Worm (Caenorhabditis elegans) whole organism, young adult: Measurements from ENCODE around the gene gip-1.

Experiments used
- B0035.1 ChIP-seq: sonication (generic microtip); optimal IDR thresholded peaks from 2 replicates; lab custom pipeline; 2016; ENCODE audit warnings: missing genetic modification characterization, mild to moderate bottlenecking, missing compliant biosample characterization, missing genotype, missing genetic modification reagents
- F23B12.7 ChIP-seq: sonication (generic microtip); optimal IDR thresholded peaks from 2 replicates; lab custom pipeline; 2017; ENCODE audit warnings: missing genetic modification characterization, mild to moderate bottlenecking, missing compliant biosample characterization, antibody characterized with exemption, moderate library complexity; ENCODE audit not compliant: insufficient read depth
- F55B11.4 ChIP-seq: sonication (generic microtip); optimal IDR thresholded peaks from 2 replicates; lab custom pipeline; 2016; ENCODE audit warnings: missing compliant biosample characterization, missing genetic modification characterization, borderline replicate concordance; ENCODE audit not compliant: insufficient read depth
- T07F8.4 ChIP-seq: sonication (generic microtip); optimal IDR thresholded peaks from 2 replicates; lab custom pipeline; 2016; ENCODE audit warnings: mild to moderate bottlenecking, missing genetic modification characterization, moderate library complexity, missing compliant biosample characterization
- T26A5.8 ChIP-seq: sonication (generic microtip); optimal IDR thresholded peaks from 2 replicates; lab custom pipeline; 2016; ENCODE audit warnings: missing genetic modification characterization, missing compliant biosample characterization
- Y53G8AR.9 ChIP-seq: fragments of 200-800 bp; sonication (Bioruptor generic); conservative IDR thresholded peaks from 2 replicates; pipeline ENCODE4 v1.3.6; 2022; ENCODE audit warnings: missing genetic modification reagents, missing genetic modification characterization, missing compliant biosample characterization
- Y56A3A.18 ChIP-seq: fragments of 200-800 bp; sonication (Bioruptor generic); IDR thresholded peaks from 2 replicates; pipeline ENCODE4 v1.3.6; 2022; ENCODE audit warnings: missing genetic modification reagents, missing genetic modification characterization, missing compliant biosample characterization
- Y67H2A.10 ChIP-seq: fragments of 200-800 bp; sonication (Bioruptor generic); conservative IDR thresholded peaks from 2 replicates; pipeline ENCODE4 v1.3.6; 2022; ENCODE audit warnings: missing genetic modification reagents, missing genetic modification characterization, missing compliant biosample characterization
- ZK185.1 ChIP-seq: sonication (generic microtip); optimal IDR thresholded peaks from 2 replicates; lab custom pipeline; 2016; ENCODE audit warnings: mild to moderate bottlenecking, missing genetic modification characterization, missing compliant biosample characterization; ENCODE audit not compliant: poor library complexity, severe bottlenecking
- aptf-2 ChIP-seq: fragments of 200-800 bp; sonication (Bioruptor generic); conservative IDR thresholded peaks from 2 replicates; pipeline ENCODE4 v1.3.6; 2022; ENCODE audit warnings: missing genetic modification reagents, missing genetic modification characterization, missing compliant biosample characterization
- atf-7 ChIP-seq: sonication (generic microtip); optimal IDR thresholded peaks from 2 replicates; lab custom pipeline; 2017; ENCODE audit warnings: mild to moderate bottlenecking, missing genetic modification characterization, missing compliant biosample characterization
- bed-1 ChIP-seq: fragments of 200-800 bp; sonication (Bioruptor generic); IDR thresholded peaks from 2 replicates; pipeline ENCODE4 v1.3.6; 2022; ENCODE audit warnings: missing genetic modification reagents, missing genetic modification characterization, missing compliant biosample characterization
- cebp-2 ChIP-seq: fragments of 200-800 bp; sonication (Bioruptor generic); IDR thresholded peaks from 2 replicates; pipeline ENCODE4 v1.3.6; 2022; ENCODE audit warnings: missing genetic modification characterization, missing compliant biosample characterization
- ceh-79 ChIP-seq: sonication (generic microtip); optimal IDR thresholded peaks from 2 replicates; lab custom pipeline; 2017; ENCODE audit warnings: mild to moderate bottlenecking, missing genetic modification characterization, missing compliant biosample characterization
- die-1 ChIP-seq: sonication (generic microtip); optimal IDR thresholded peaks from 2 replicates; lab custom pipeline; 2016; ENCODE audit warnings: missing genotype, mild to moderate bottlenecking, missing genetic modification characterization, missing compliant biosample characterization
- dpl-1 ChIP-seq: fragments of 150-350 bp; optimal IDR thresholded peaks from 2 replicates; lab custom pipeline; 2014; ENCODE audit warnings: missing biosample characterization, missing genetic modification reagents, missing genetic modification characterization
- egl-18 ChIP-seq: fragments of 200-800 bp; sonication (Bioruptor generic); IDR thresholded peaks from 2 replicates; pipeline ENCODE4 v1.3.6; 2022; ENCODE audit warnings: missing genetic modification reagents, missing genetic modification characterization, missing compliant biosample characterization
- fkh-3 ChIP-seq: sonication (generic microtip); optimal IDR thresholded peaks from 2 replicates; lab custom pipeline; 2016; ENCODE audit warnings: mild to moderate bottlenecking, missing genetic modification characterization, missing compliant biosample characterization
- gei-17 ChIP-seq: fragments of 200-800 bp; sonication (Bioruptor generic); optimal IDR thresholded peaks from 2 replicates; lab custom pipeline; 2018; ENCODE audit warnings: mild to moderate bottlenecking, missing genetic modification characterization, missing compliant biosample characterization
- hmg-1.2 ChIP-seq: fragments of 200-800 bp; sonication (Bioruptor generic); IDR thresholded peaks from 2 replicates; pipeline ENCODE4 v1.3.6; 2022; ENCODE audit warnings: missing genetic modification reagents, missing genetic modification characterization, missing compliant biosample characterization
- hrde-1 ChIP-seq: sonication (generic microtip); optimal IDR thresholded peaks from 2 replicates; lab custom pipeline; 2016; ENCODE audit warnings: missing genetic modification characterization, mild to moderate bottlenecking, missing compliant biosample characterization, moderate library complexity, missing genotype, missing genetic modification reagents, borderline replicate concordance
- hsf-1 ChIP-seq: fragments of 200-800 bp; sonication (Bioruptor generic); IDR thresholded peaks from 2 replicates; pipeline ENCODE4 v1.3.6; 2022; ENCODE audit warnings: missing genetic modification reagents, missing genetic modification characterization, missing compliant biosample characterization
- lin-35 ChIP-seq, 3 experiments: fragments of 150-350 bp in 2 of 3; sonication (generic microtip) in 1 of 3; optimal IDR thresholded peaks; 2 replicates each; lab custom pipeline; 2014 to 2018; ENCODE audit warnings: missing biosample characterization in 3 of 3, missing genetic modification characterization in 3 of 3, missing genetic modification reagents in 3 of 3
- lin-54 ChIP-seq: fragments of 200-800 bp; sonication (Bioruptor generic); optimal IDR thresholded peaks from 2 replicates; lab custom pipeline; 2018; ENCODE audit warnings: mild to moderate bottlenecking, missing genetic modification characterization, missing compliant biosample characterization
- lsl-1 ChIP-seq: fragments of 200-800 bp; sonication (Bioruptor generic); optimal IDR thresholded peaks from 2 replicates; lab custom pipeline; 2018; ENCODE audit warnings: mild to moderate bottlenecking, missing genetic modification characterization, moderate library complexity, missing compliant biosample characterization
- lsy-27 ChIP-seq: sonication (generic microtip); optimal IDR thresholded peaks from 2 replicates; lab custom pipeline; 2017; ENCODE audit warnings: missing genetic modification characterization, mild to moderate bottlenecking, missing compliant biosample characterization, antibody characterized with exemption, missing genotype, borderline replicate concordance; ENCODE audit not compliant: insufficient read depth
- madf-3 ChIP-seq: fragments of 200-800 bp; sonication (Bioruptor generic); IDR thresholded peaks from 2 replicates; pipeline ENCODE4 v1.3.6; 2022; ENCODE audit warnings: missing genetic modification reagents, missing genetic modification characterization, missing compliant biosample characterization
- nfya-2 ChIP-seq: fragments of 200-800 bp; sonication (Bioruptor generic); IDR thresholded peaks from 2 replicates; pipeline ENCODE4 v1.3.6; 2022; ENCODE audit warnings: missing genetic modification reagents, missing genetic modification characterization, missing compliant biosample characterization
- nhr-27 ChIP-seq: fragments of 200-800 bp; sonication (Bioruptor generic); optimal IDR thresholded peaks from 2 replicates; lab custom pipeline; 2018; ENCODE audit warnings: mild to moderate bottlenecking, missing genetic modification characterization, moderate library complexity, missing compliant biosample characterization
- rec-8 ChIP-seq, 2 experiments: sonication (generic microtip); optimal IDR thresholded peaks; 2 replicates each; lab custom pipeline; 2016; ENCODE audit warnings: mild to moderate bottlenecking in 2 of 2, missing genetic modification characterization in 2 of 2, missing genetic modification reagents in 2 of 2, missing genotype in 2 of 2, missing biosample characterization in 1 of 2, missing compliant biosample characterization in 1 of 2, moderate library complexity in 1 of 2
- sdz-38 ChIP-seq: sonication (generic microtip); optimal IDR thresholded peaks from 2 replicates; lab custom pipeline; 2016; ENCODE audit warnings: missing genotype, missing genetic modification characterization, missing compliant biosample characterization
- sea-2 ChIP-seq: fragments of 200-800 bp; sonication (Bioruptor generic); IDR thresholded peaks from 2 replicates; pipeline ENCODE4 v1.3.6; 2022; ENCODE audit warnings: missing genetic modification characterization, missing compliant biosample characterization
- snpc-1.3 ChIP-seq: sonication (generic microtip); optimal IDR thresholded peaks from 2 replicates; lab custom pipeline; 2017; ENCODE audit warnings: missing genetic modification characterization, mild to moderate bottlenecking, missing compliant biosample characterization, antibody characterized with exemption, moderate library complexity, missing genotype, missing genetic modification reagents; ENCODE audit not compliant: insufficient read depth
- sptf-2 ChIP-seq: fragments of 200-800 bp; sonication (Bioruptor generic); optimal IDR thresholded peaks from 2 replicates; lab custom pipeline; 2018; ENCODE audit warnings: mild to moderate bottlenecking, missing genetic modification characterization, missing compliant biosample characterization
- tlf-1 ChIP-seq: fragments of 200-800 bp; sonication (Bioruptor generic); optimal IDR thresholded peaks from 2 replicates; lab custom pipeline; 2018; ENCODE audit warnings: mild to moderate bottlenecking, missing genetic modification characterization, missing compliant biosample characterization
- ztf-18 ChIP-seq: sonication (generic microtip); optimal IDR thresholded peaks from 2 replicates; lab custom pipeline; 2016; ENCODE audit warnings: missing genotype, mild to moderate bottlenecking, missing genetic modification characterization, missing compliant biosample characterization

gip-1 gene

DNA sequence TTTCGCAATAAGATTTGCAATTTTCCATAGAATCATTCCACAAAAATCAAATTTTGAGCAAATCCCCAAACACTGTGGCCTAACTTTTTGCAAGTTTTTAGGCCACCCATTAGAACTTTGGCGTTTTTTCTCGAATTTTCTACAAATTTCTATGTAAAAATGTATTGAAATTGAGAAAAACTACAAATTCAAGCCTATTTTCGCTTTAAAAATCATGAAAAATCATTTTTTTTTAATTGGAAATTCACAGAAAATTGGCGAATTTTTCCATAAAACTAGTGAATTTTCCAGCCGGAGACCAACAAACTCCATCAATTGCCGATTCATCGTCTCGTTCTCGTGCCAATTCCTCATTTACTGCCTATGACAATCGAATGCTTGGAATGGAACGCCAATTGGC, 2.6 kb downstream of the gip-1 start:
- TF ChIP-seq Y67H2A.10 (GFP tag; lab: Robert Waterston, UW) (no peak), tlf-1 (no peak), T26A5.8 (tag; lab: Kevin White, UChicago) (no peak), gei-17 (GFP tag; lab: Kevin White, UChicago) (no peak), F55B11.4 (tag; lab: Kevin White, UChicago) (no peak), ZK185.1 (tag; lab: Kevin White, UChicago) (no peak), B0035.1 (tag; lab: Kevin White, UChicago) (no peak), sptf-2 (GFP tag; lab: Kevin White, UChicago) (no peak)
- TF ChIP-seq, all 124 proteins: peak for 0

DNA sequence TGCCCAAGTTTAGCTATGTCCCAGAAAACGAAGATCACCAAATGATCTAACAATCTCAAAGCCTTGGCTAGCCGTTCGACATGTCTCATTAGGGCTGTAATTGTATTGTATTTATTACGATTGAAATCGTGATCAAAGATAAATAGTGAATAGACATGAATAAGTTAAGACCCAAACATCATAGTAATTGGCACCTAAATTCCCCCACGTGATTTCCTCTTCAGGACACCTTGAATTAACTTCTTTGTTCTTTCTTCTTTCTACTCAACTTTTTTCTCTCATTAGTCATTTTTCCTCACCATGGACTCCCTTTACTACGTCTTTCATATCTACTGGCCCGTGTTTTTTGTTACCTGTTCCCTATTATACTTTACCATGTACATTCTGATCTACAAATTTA, 15.3 kb downstream of the gip-1 start, which contains the start of gene srd-69:
Gene srd-69 (plus strand): TSS at position 301 of the 400 bp plus-strand sequence.
- no peak for TF ChIP-seq lin-35 (GFP tag; optimal IDR thresholded peaks at IDR 0.05; lab: Kevin White, UChicago)

DNA sequence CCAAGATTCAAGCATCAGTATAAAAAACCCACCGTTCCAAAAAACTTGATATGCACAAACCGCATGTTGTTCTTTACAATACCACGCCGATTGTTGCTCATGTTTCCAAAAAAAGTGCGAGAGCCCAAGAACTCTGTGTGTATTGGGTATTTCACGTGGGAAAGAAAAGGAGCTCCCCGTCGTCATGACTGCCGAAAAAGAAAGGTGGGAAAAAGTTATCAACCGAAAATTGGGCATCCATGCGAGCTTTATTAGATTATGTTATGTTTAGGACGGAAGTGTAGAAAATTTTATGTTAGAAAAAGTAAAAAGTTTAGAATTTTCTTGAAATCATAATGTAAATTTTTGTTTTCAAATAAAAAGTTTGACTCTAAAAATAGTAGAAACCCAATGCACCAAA, 21.0 kb downstream of the gip-1 start, which contains the start of gene H04J21.4:
Gene H04J21.4 (minus strand): TSS at position 101 of the 400 bp plus-strand sequence.
- TF ChIP-seq hrde-1 (tag; lab: Kevin White, UChicago) (no peak), hmg-1.2 (GFP tag; lab: Robert Waterston, UW) (no peak), sptf-2 (GFP tag; lab: Kevin White, UChicago) (no peak), nhr-27 (tag; lab: Kevin White, UChicago) (no peak), lin-54 (GFP tag; lab: Kevin White, UChicago) (no peak), T26A5.8 (tag; lab: Kevin White, UChicago) (no peak), egl-18 (GFP tag; lab: Robert Waterston, UW) (no peak), hsf-1 (GFP tag; lab: Robert Waterston, UW) (no peak), F23B12.7 (tag; lab: Kevin White, UChicago) (no peak), aptf-2 (GFP tag; lab: Robert Waterston, UW) (no peak), madf-3 (GFP tag; lab: Robert Waterston, UW) (no peak), atf-7 (no peak), cebp-2 (GFP tag; lab: Robert Waterston, UW) (no peak), snpc-1.3 (tag; lab: Kevin White, UChicago) (no peak), dpl-1 (no peak)
- TF ChIP-seq, all 124 proteins: peak for 0

DNA sequence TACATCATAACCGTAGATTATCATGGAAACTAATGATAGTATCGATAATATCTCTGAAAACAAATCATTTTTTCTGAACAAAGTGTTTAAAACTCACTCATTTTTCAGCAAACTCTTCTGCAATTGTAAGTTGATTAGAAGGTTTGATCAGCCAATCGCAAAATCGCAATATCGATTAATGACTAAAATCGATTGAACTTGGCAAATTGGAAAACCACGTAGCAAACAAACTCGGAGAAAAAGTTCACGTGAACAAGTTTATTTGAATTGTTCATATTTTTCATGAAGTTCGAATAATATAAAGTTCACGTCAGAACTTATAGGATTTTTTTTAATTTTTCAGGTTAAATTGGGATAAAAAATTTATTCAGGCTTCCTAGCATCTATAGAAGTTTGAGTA, 24.5 kb downstream of the gip-1 start, which contains the start of gene H04J21.1:
Gene H04J21.1 (minus strand): TSS at position 101 of the 400 bp plus-strand sequence.
- no peak for TF ChIP-seq lsy-27
- TF ChIP-seq ceh-79 = no peak
- TF ChIP-seq rec-8 (tag; optimal IDR thresholded peaks at IDR 0.05; lab: Kevin White, UChicago) = no peak
- TF ChIP-seq atf-7 = no peak
- no peak for TF ChIP-seq T07F8.4
- no peak for TF ChIP-seq Y56A3A.18 (GFP tag; lab: Robert Waterston, UW)
- no peak for TF ChIP-seq nfya-2 (GFP tag; lab: Robert Waterston, UW)
- no peak for TF ChIP-seq sea-2 (GFP tag; lab: Robert Waterston, UW)
- TF ChIP-seq fkh-3 (tag; lab: Kevin White, UChicago) = no peak
- no peak for TF ChIP-seq dpl-1
- TF ChIP-seq bed-1 = no peak
- TF ChIP-seq sdz-38 (tag; lab: Kevin White, UChicago) = no peak
- no peak for TF ChIP-seq die-1
- TF ChIP-seq ztf-18 (tag; lab: Kevin White, UChicago) = no peak
- TF ChIP-seq lsl-1 (GFP tag; lab: Kevin White, UChicago) = no peak
- TF ChIP-seq Y53G8AR.9 = no peak
- TF ChIP-seq cebp-2 (GFP tag; lab: Robert Waterston, UW) = no peak
